Fruit fly (Drosophila melanogaster): ENCODE measurements around the gene Snup.

The Snup gene

DNA sequence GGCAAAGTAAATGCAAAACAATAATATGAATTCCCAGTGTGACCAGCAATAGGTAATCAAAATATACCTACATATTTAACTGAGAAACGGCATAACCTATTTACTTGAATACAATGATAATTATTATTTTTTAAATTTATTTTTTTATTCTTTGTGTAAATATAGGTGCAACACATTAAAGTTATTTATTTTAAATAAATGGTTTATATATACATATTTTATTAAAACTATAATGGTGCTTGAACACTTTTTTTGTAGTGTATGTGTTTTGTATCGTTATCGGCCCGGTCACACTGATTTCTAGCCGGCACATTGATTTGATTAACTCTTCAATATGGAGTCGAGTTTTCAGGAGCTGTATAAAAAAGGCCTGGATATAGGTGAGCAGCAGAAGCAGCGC lies at the start of gene Snup, which contains the start of the genes ProRS-m and CG42304:
Gene Snup (plus strand): TSS at position 289 of the 400 bp plus-strand sequence.
Gene ProRS-m (minus strand): TSS at position 51 of the 400 bp plus-strand sequence.
Gene CG42304 (plus strand): TSS at position 289 of the 400 bp plus-strand sequence.
- TF ChIP-seq CG17806 (tag; optimal IDR thresholded peaks at IDR 0.05): no peak
- peak; percentile 62; the same call in 2 of the 3 replicates for TF ChIP-seq CG4496 (GFP tag; IDR thresholded peaks at IDR 0.05)
- TF ChIP-seq CG8159 (tag; optimal IDR thresholded peaks at IDR 0.05): peak; percentile 68
- TF ChIP-seq rn (GFP tag; IDR thresholded peaks at IDR 0.05): peak; percentile 39; the same call in 1 of the 2 replicates
- peak; percentile 59 for TF ChIP-seq CG15710 (tag; optimal IDR thresholded peaks at IDR 0.05)
- 0 out of 2 replicates have a peak, but pooled peaks have one; percentile 21 for TF ChIP-seq Ets98B (GFP tag; IDR thresholded peaks at IDR 0.05)

DNA sequence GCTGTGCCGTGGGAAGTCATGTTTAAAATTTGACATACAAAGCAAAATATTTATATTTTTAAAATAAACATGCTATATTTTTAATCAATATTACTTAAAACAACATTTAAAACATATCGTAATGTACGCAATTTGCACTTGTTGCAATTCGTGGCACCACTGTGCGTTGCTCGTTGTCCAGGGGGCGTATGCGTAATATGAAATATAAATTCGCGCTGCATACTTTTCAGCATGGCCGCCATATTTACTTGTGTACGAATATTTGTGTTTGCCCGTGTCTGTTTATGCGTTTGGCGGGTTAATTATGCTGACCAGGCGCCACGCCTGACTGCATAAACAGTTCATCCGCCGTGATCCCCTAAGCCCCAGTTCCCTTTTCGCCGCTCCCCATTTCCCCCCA lies 43.1 kb upstream of the Snup start:
- no peak for TF ChIP-seq CG12605 (GFP tag; IDR thresholded peaks at IDR 0.05)
- no peak for TF ChIP-seq Pif1A (GFP tag; optimal IDR thresholded peaks at IDR 0.05)
- no peak for TF ChIP-seq CG15710 (tag; optimal IDR thresholded peaks at IDR 0.05)
- no peak for TF ChIP-seq CG32121 (GFP tag; IDR thresholded peaks at IDR 0.05)
- no peak for TF ChIP-seq CG34367 (tag; optimal IDR thresholded peaks at IDR 0.05)
- no peak for TF ChIP-seq CG10348 (GFP tag; IDR thresholded peaks at IDR 0.05)
- no peak for TF ChIP-seq Ets98B (GFP tag; IDR thresholded peaks at IDR 0.05)
- TF ChIP-seq D1 (tag; optimal IDR thresholded peaks at IDR 0.05): no peak
- no peak for TF ChIP-seq CG8159 (tag; optimal IDR thresholded peaks at IDR 0.05)
- TF ChIP-seq EcR (GFP tag; optimal IDR thresholded peaks at IDR 0.05): no peak
- TF ChIP-seq Pif1B (GFP tag; optimal IDR thresholded peaks at IDR 0.05): no peak
- TF ChIP-seq gl (tag; optimal IDR thresholded peaks at IDR 0.05): no peak
- TF ChIP-seq CG8301 (tag; optimal IDR thresholded peaks at IDR 0.05): no peak

DNA sequence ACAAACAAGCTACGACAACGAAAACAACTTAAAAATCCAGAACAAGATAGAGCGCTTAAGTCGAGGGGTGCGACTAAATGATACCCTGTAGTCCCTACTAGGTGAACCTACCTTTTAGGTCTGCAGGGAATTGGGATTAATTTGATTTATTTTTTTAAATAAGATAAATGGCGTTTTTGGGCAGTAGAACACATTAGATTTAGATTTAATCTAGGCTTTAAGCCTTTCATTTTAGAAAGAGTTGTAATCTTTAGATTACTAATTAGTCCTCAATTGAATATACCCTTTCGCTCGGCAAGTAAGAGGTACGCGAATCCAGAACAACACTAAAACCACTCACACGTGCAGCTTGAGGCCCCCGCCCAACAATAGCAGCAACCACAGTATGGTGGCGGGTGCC lies 37.7 kb upstream of the Snup start:
- TF ChIP-seq Ets98B (GFP tag; IDR thresholded peaks at IDR 0.05) (no peak), CG10348 (GFP tag; IDR thresholded peaks at IDR 0.05) (no peak), CG15710 (tag; optimal IDR thresholded peaks at IDR 0.05) (peak; percentile 22), D1 (tag; optimal IDR thresholded peaks at IDR 0.05) (no peak), CG8301 (tag; optimal IDR thresholded peaks at IDR 0.05) (peak; percentile 20), CG17806 (tag; optimal IDR thresholded peaks at IDR 0.05) (peak; percentile 5), CG9948 (tag; optimal IDR thresholded peaks at IDR 0.05) (peak; percentile 38), CG12605 (GFP tag; IDR thresholded peaks at IDR 0.05) (no peak), rn (GFP tag; IDR thresholded peaks at IDR 0.05) (no peak), CG8159 (tag; optimal IDR thresholded peaks at IDR 0.05) (peak; percentile 45), Pif1B (GFP tag; optimal IDR thresholded peaks at IDR 0.05) (no peak), Pif1A (GFP tag; optimal IDR thresholded peaks at IDR 0.05) (no peak), CG4496 (GFP tag; IDR thresholded peaks at IDR 0.05) (no peak), CG13204 (GFP tag; optimal IDR thresholded peaks at IDR 0.05) (no peak), CG14655 (GFP tag; optimal IDR thresholded peaks at IDR 0.05) (peak; percentile 52), CG34367 (tag; optimal IDR thresholded peaks at IDR 0.05) (no peak), fd96Ca (GFP tag; IDR thresholded peaks at IDR 0.05) (0 out of 3 replicates have a peak, but pooled peaks have one; percentile 19), Snoo (tag; optimal IDR thresholded peaks at IDR 0.05) (no peak), gl (tag; optimal IDR thresholded peaks at IDR 0.05) (no peak), CG32121 (GFP tag; IDR thresholded peaks at IDR 0.05) (no peak), EcR (GFP tag; optimal IDR thresholded peaks at IDR 0.05) (no peak)

DNA sequence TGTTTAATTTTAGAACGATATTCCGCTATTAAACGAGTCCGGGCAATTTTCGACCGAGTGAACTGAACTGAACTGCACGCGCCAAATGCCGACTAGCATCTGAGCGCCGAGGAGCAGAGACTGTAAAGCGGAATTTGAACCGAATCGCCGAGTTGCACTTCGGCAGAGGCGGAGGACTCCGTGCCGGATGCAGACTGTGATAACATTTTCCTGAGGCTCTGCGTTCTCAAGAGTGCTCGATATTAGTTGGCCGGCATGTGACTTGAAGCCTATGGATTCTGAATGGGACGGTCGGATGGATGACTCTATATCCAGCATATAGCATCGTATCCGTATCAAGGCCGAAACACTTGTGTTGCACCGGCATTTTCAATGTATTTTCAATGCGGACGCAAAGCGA lies 21.9 kb upstream of the Snup start, which contains the start of gene Pxn:
Gene Pxn (minus strand): TSS at position 101 of the 400 bp plus-strand sequence.
- 0 out of 2 replicates have a peak, but pooled peaks have one; percentile 17 for TF ChIP-seq Ets98B (GFP tag; IDR thresholded peaks at IDR 0.05)
- TF ChIP-seq Pif1B (GFP tag; optimal IDR thresholded peaks at IDR 0.05): no peak
- TF ChIP-seq rn (GFP tag; IDR thresholded peaks at IDR 0.05): no peak
- no peak for TF ChIP-seq Pif1A (GFP tag; optimal IDR thresholded peaks at IDR 0.05)
- TF ChIP-seq CG34367 (tag; optimal IDR thresholded peaks at IDR 0.05): no peak
- TF ChIP-seq CG4496 (GFP tag; IDR thresholded peaks at IDR 0.05): peak; percentile 64
- TF ChIP-seq CG15710 (tag; optimal IDR thresholded peaks at IDR 0.05): no peak
- no peak for TF ChIP-seq CG14655 (GFP tag; optimal IDR thresholded peaks at IDR 0.05)

DNA sequence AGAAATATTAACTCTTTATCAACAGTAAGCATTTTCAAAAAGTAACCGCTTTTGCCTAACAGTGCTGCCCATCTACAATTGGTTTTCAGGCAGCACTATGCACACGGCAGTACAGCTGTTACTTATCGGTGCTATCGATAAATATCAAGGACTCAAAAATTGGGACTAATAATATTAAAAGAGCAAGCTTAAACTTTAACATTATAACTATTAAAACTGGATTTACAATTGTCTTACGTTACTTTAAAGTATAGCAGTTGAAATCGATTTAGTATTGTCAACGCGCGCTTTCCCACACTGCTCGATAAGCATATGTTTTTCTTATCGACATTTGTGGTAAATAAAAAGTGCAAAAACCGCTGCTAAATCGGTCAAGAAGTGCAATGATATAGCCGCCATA lies 20.5 kb upstream of the Snup start, which contains the start of the genes CG42245 and MEP-1:
Gene CG42245 (plus strand): TSS at position 310 of the 400 bp plus-strand sequence.
Gene MEP-1 (plus strand): TSS at position 310 of the 400 bp plus-strand sequence.
- no peak for TF ChIP-seq EcR (GFP tag; optimal IDR thresholded peaks at IDR 0.05)
- TF ChIP-seq CG34367 (tag; optimal IDR thresholded peaks at IDR 0.05): no peak
- TF ChIP-seq Ets98B (GFP tag; IDR thresholded peaks at IDR 0.05): no peak
- no peak for TF ChIP-seq CG8301 (tag; optimal IDR thresholded peaks at IDR 0.05)
- TF ChIP-seq D1 (tag; optimal IDR thresholded peaks at IDR 0.05): peak; percentile 20
- peak; percentile 61 for TF ChIP-seq Pif1B (GFP tag; optimal IDR thresholded peaks at IDR 0.05)
- TF ChIP-seq CG32121 (GFP tag; IDR thresholded peaks at IDR 0.05): no peak
- TF ChIP-seq gl (tag; optimal IDR thresholded peaks at IDR 0.05): no peak
- no peak for TF ChIP-seq CG13204 (GFP tag; optimal IDR thresholded peaks at IDR 0.05)
- peak; percentile 20 for TF ChIP-seq CG8159 (tag; optimal IDR thresholded peaks at IDR 0.05)
- TF ChIP-seq fd96Ca (GFP tag; IDR thresholded peaks at IDR 0.05): no peak
- TF ChIP-seq CG12605 (GFP tag; IDR thresholded peaks at IDR 0.05): no peak
- TF ChIP-seq Snoo (tag; optimal IDR thresholded peaks at IDR 0.05): peak; percentile 25
- no peak for TF ChIP-seq CG10348 (GFP tag; IDR thresholded peaks at IDR 0.05)
- peak; percentile 45; the same call in 2 of the 3 replicates for TF ChIP-seq CG4496 (GFP tag; IDR thresholded peaks at IDR 0.05)
- no peak for TF ChIP-seq CG9948 (tag; optimal IDR thresholded peaks at IDR 0.05)
- peak; percentile 67 for TF ChIP-seq Pif1A (GFP tag; optimal IDR thresholded peaks at IDR 0.05)
- TF ChIP-seq CG17806 (tag; optimal IDR thresholded peaks at IDR 0.05): peak; percentile 25
- no peak for TF ChIP-seq rn (GFP tag; IDR thresholded peaks at IDR 0.05)
- no peak for TF ChIP-seq CG14655 (GFP tag; optimal IDR thresholded peaks at IDR 0.05)
- TF ChIP-seq CG15710 (tag; optimal IDR thresholded peaks at IDR 0.05): peak; percentile 14

Measured in whole organism, pupa.